Worm (Caenorhabditis elegans) whole organism, L4/young adult: ENCODE measurements around the gene ostb-1.

ENCODE experiments used
- W03F9.2 ChIP-seq: fragments of 150-350 bp; optimal IDR thresholded peaks from 2 replicates; lab custom pipeline; 2014; ENCODE audit warnings: missing biosample characterization, missing genetic modification characterization
- dao-5 ChIP-seq: sonication (generic microtip); optimal IDR thresholded peaks from 2 replicates; lab custom pipeline; 2016; ENCODE audit warnings: missing genotype, missing genetic modification characterization, moderate library complexity, missing compliant biosample characterization
- him-1 ChIP-seq: sonication (generic microtip); optimal IDR thresholded peaks from 2 replicates; lab custom pipeline; 2016; ENCODE audit warnings: missing genotype, missing genetic modification reagents, missing genetic modification characterization, missing compliant biosample characterization

DNA sequence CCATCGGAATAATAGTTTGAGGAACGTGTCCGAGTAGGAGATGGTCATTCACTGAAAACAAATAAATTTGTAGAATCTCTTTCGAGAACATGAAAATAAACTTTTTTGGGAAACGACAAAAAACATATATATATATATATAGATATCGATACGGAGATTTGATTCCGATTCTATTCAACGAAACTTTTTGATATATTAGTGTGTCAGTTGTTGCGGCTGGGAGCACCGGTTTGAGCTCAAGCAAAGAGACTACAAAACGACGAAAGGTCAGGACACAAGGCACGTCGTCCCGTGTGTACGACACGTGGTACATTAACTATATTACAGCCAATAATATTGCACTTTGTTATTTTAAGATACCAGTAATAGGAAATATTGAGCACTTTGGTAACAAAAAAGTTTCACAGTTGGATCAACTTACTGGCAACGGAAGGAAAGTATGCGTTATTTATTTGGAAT, 43.3 kb downstream of the ostb-1 start, which contains the start of gene best-23:
- no peak for TF ChIP-seq him-1 (tag; lab: Kevin White, UChicago)
- TF ChIP-seq dao-5 (tag; lab: Kevin White, UChicago), result no peak
- no peak for TF ChIP-seq W03F9.2 (tag; lab: Kevin White, UChicago)
